Worm (Caenorhabditis elegans): Measurements from ENCODE around the gene B0457.2.

DNA sequence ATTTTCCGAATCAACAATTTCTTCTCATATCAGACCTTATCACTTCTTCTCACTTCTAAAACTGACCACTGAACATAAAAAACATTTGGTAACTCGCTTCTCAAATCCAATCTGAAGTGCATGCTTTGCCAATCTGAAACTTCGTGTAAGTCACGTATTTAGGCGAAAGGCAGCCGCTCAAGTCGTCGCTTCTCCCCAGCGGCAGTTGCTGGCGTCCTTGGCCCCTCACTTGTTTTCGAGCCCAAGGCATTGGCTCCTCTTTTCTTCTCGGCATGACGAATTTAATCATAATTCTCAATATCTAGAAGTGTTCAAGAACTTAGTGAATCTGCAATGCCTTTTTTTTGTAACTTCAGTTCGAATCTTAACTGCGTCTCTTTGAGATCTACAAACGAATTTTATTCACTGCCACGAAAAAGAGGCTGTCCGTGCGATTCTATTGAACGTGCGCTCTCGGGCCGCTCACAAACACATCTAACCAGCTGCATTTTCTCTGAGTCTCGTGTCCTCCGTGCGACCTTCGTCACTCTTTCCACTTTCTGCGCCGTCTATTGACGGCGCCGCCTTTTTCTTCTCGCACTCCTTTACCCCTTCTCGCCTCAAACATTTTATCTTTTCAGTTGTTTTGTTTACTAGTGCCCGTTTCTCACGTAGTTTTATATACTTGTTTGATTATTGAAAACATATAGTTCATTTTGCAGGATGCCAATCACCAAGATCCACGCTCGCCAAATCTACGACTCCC, 5.2 kb upstream of the B0457.2 start:
- TF ChIP-seq fos-1 (tag; optimal IDR thresholded peaks at IDR 0.05) (no peak), F49E8.2 (tag; optimal IDR thresholded peaks at IDR 0.05; ENCODE audit: borderline replicate concordance) (no peak), snpc-4 (tag; optimal IDR thresholded peaks at IDR 0.05) (no peak), ama-1 (optimal IDR thresholded peaks at IDR 0.05) (no peak), unc-62 (GFP tag; optimal IDR thresholded peaks at IDR 0.05 in 1 of 2) (peak in 1 of 2 experiments; percentile 82), unc-62 (tag; optimal IDR thresholded peaks at IDR 0.05) (no peak), ceh-44 (GFP tag; IDR thresholded peaks at IDR 0.05) (no peak), sdz-12 (GFP tag; optimal IDR thresholded peaks at IDR 0.05) (no peak), nhr-48 (tag; optimal IDR thresholded peaks at IDR 0.05) (no peak), R02D3.7 (tag; optimal IDR thresholded peaks at IDR 0.05) (no peak)
